Fruit fly (Drosophila melanogaster) whole organism, embryonic: ENCODE results near the gene CG17549.

Experiments used
- Atf3 ChIP-seq: fragments of 200-800 bp; sonication (Bioruptor generic); optimal IDR thresholded peaks from 3 replicates; lab custom pipeline; 2016; ENCODE audit warnings: missing biosample characterization, missing genetic modification characterization
- Awh ChIP-seq: fragments of 200-800 bp; sonication (Bioruptor generic); IDR thresholded peaks from 2 replicates; pipeline ENCODE4, ENCODE4 v1.3.6; 2022; ENCODE audit warnings: missing biosample characterization, missing genetic modification characterization
- BtbVII ChIP-seq: fragments of 200-800 bp; sonication (Bioruptor generic); optimal IDR thresholded peaks from 3 replicates; lab custom pipeline; 2017; ENCODE audit warnings: missing biosample characterization, mild to moderate bottlenecking, missing genetic modification characterization
- CG10267 ChIP-seq: fragments of 200-800 bp; sonication (Bioruptor generic); optimal IDR thresholded peaks from 2 replicates; lab custom pipeline; 2018; ENCODE audit warnings: missing biosample characterization, mild to moderate bottlenecking, missing genetic modification characterization, moderate library complexity
- CG10431 ChIP-seq: fragments of 200-800 bp; sonication (Bioruptor generic); optimal IDR thresholded peaks from 3 replicates; lab custom pipeline; 2018; ENCODE audit warnings: missing biosample characterization, mild to moderate bottlenecking, missing genetic modification characterization
- CG11398 ChIP-seq: fragments of 200-800 bp; sonication (Bioruptor generic); optimal IDR thresholded peaks from 2 replicates; lab custom pipeline; 2016; ENCODE audit warnings: missing biosample characterization, missing genetic modification characterization
- CG11456 ChIP-seq: fragments of 200-800 bp; sonication (Bioruptor generic); IDR thresholded peaks from 3 replicates; pipeline ENCODE4 v1.3.6; 2022; ENCODE audit warnings: missing biosample characterization, missing genetic modification characterization
- CG12236 ChIP-seq: fragments of 200-800 bp; sonication (Bioruptor generic); optimal IDR thresholded peaks from 2 replicates; lab custom pipeline; 2016; ENCODE audit warnings: missing biosample characterization, missing genetic modification characterization
- CG12299 ChIP-seq: fragments of 200-800 bp; sonication (Bioruptor generic); optimal IDR thresholded peaks from 2 replicates; lab custom pipeline; 2018; ENCODE audit warnings: missing biosample characterization, mild to moderate bottlenecking, missing genetic modification characterization
- CG1529 ChIP-seq: fragments of 200-800 bp; sonication (Bioruptor generic); optimal IDR thresholded peaks from 3 replicates; lab custom pipeline; 2018; ENCODE audit warnings: missing biosample characterization, missing genetic modification characterization
- CG1603 ChIP-seq: fragments of 200-800 bp; sonication (Bioruptor generic); optimal IDR thresholded peaks from 2 replicates; lab custom pipeline; 2019; ENCODE audit warnings: missing biosample characterization, mild to moderate bottlenecking, missing genetic modification characterization, moderate library complexity
- CG17361 ChIP-seq: fragments of 200-800 bp; sonication (Bioruptor generic); IDR thresholded peaks from 3 replicates; pipeline ENCODE4 v1.3.6; 2022; ENCODE audit warnings: missing biosample characterization, missing genetic modification characterization
- CG17912 ChIP-seq: fragments of 200-800 bp; sonication (Bioruptor generic); optimal IDR thresholded peaks from 2 replicates; lab custom pipeline; 2018; ENCODE audit warnings: missing biosample characterization, mild to moderate bottlenecking, missing genetic modification characterization
- CG3838 ChIP-seq: fragments of 200-800 bp; sonication (Bioruptor generic); optimal IDR thresholded peaks from 3 replicates; lab custom pipeline; 2016; ENCODE audit warnings: missing biosample characterization, missing genetic modification characterization
- CG4820 ChIP-seq: fragments of 200-800 bp; sonication (Bioruptor generic); optimal IDR thresholded peaks from 3 replicates; lab custom pipeline; 2016; ENCODE audit warnings: missing biosample characterization, missing genetic modification characterization
- CG5953 ChIP-seq: fragments of 200-800 bp; sonication (Bioruptor generic); IDR thresholded peaks from 2 replicates; pipeline ENCODE4 v1.3.6; 2022; ENCODE audit warnings: missing biosample characterization, missing genetic modification characterization
- CG6683 ChIP-seq: fragments of 200-800 bp; sonication (Bioruptor generic); optimal IDR thresholded peaks from 2 replicates; lab custom pipeline; 2017; ENCODE audit warnings: missing biosample characterization, mild to moderate bottlenecking, missing genetic modification characterization, missing genetic modification reagents
- CG7963 ChIP-seq: fragments of 200-800 bp; sonication (Bioruptor generic); IDR thresholded peaks from 3 replicates; pipeline ENCODE4 v1.3.6; 2022; ENCODE audit warnings: missing biosample characterization, missing genetic modification characterization; ENCODE audit not compliant: partially characterized antibody
- CG9437 ChIP-seq: fragments of 200-800 bp; sonication (Bioruptor generic); optimal IDR thresholded peaks from 2 replicates; lab custom pipeline; 2018; ENCODE audit warnings: missing biosample characterization, mild to moderate bottlenecking, missing genetic modification characterization
- CHES-1-like ChIP-seq: fragments of 200-800 bp; sonication (Bioruptor generic); optimal IDR thresholded peaks from 2 replicates; lab custom pipeline; 2016; ENCODE audit warnings: missing biosample characterization, missing genetic modification characterization
- D19B ChIP-seq: fragments of 200-800 bp; sonication (Bioruptor generic); optimal IDR thresholded peaks from 2 replicates; lab custom pipeline; 2017; ENCODE audit warnings: missing biosample characterization, mild to moderate bottlenecking, missing genetic modification characterization
- Deaf1 ChIP-seq: fragments of 200-800 bp; optimal IDR thresholded peaks from 3 replicates; lab custom pipeline; 2019; ENCODE audit warnings: missing biosample characterization, mild to moderate bottlenecking, missing genetic modification characterization, moderate library complexity
- Doc2 ChIP-seq: fragments of 200-800 bp; sonication (Bioruptor generic); IDR thresholded peaks from 2 replicates; pipeline ENCODE4 v1.3.6; 2022; ENCODE audit warnings: missing biosample characterization, missing genetic modification characterization
- Dref ChIP-seq: fragments of 200-800 bp; sonication (Bioruptor generic); IDR thresholded peaks from 2 replicates; pipeline ENCODE4 v1.3.6; 2022; ENCODE audit warnings: missing biosample characterization, missing genetic modification characterization
- HLH54F ChIP-seq: fragments of 200-800 bp; sonication (Bioruptor generic); optimal IDR thresholded peaks from 3 replicates; lab custom pipeline; 2016; ENCODE audit warnings: missing biosample characterization, missing genetic modification characterization
- Hand ChIP-seq: fragments of 200-800 bp; sonication (Bioruptor generic); optimal IDR thresholded peaks from 2 replicates; lab custom pipeline; 2017; ENCODE audit warnings: mild to moderate bottlenecking, missing biosample characterization, missing genetic modification reagents, missing genetic modification characterization
- Hmx ChIP-seq: fragments of 200-800 bp; sonication (Bioruptor generic); optimal IDR thresholded peaks from 2 replicates; lab custom pipeline; 2016; ENCODE audit warnings: missing biosample characterization, missing genetic modification characterization
- Hr78 ChIP-seq, 2 experiments: fragments of 200-800 bp in 1 of 2; fragments of >200 bp in 1 of 2; sonication (Bioruptor generic) in 1 of 2; optimal IDR thresholded peaks; 2 replicates each; lab custom pipeline; 2017 to 2019; ENCODE audit warnings: missing biosample characterization in 2 of 2, missing genetic modification characterization in 2 of 2, mild to moderate bottlenecking in 1 of 2, moderate library complexity in 1 of 2
- Myb ChIP-seq: fragments of 200-800 bp; sonication (Bioruptor generic); optimal IDR thresholded peaks from 2 replicates; lab custom pipeline; 2016; ENCODE audit warnings: missing biosample characterization, missing genetic modification characterization
- Poxn ChIP-seq: fragments of 200-800 bp; sonication (Bioruptor generic); IDR thresholded peaks from 2 replicates; pipeline ENCODE4 v1.3.6; 2022; ENCODE audit warnings: missing biosample characterization, missing genetic modification characterization
- ara ChIP-seq: fragments of 200-800 bp; sonication (Bioruptor generic); IDR thresholded peaks from 2 replicates; pipeline ENCODE4 v1.3.6; 2022; ENCODE audit warnings: missing biosample characterization, missing genetic modification characterization
- az2 ChIP-seq: fragments of 200-800 bp; sonication (Bioruptor generic); optimal IDR thresholded peaks from 3 replicates; lab custom pipeline; 2016; ENCODE audit warnings: missing biosample characterization, missing genetic modification characterization
- ci ChIP-seq: fragments of 200-800 bp; sonication (Bioruptor generic); IDR thresholded peaks from 3 replicates; pipeline ENCODE4 v1.3.6; 2022; ENCODE audit warnings: missing biosample characterization, missing genetic modification characterization
- crc ChIP-seq: fragments of 200-800 bp; sonication (Bioruptor generic); optimal IDR thresholded peaks from 2 replicates; lab custom pipeline; 2016; ENCODE audit warnings: missing biosample characterization, missing genetic modification characterization
- cwo ChIP-seq: fragments of 200-800 bp; sonication (Bioruptor generic); optimal IDR thresholded peaks from 3 replicates; lab custom pipeline; 2017; ENCODE audit warnings: missing biosample characterization, missing genetic modification characterization, mild to moderate bottlenecking, moderate library complexity, missing genetic modification reagents
- danr ChIP-seq: fragments of 200-800 bp; sonication (Bioruptor generic); IDR thresholded peaks from 2 replicates; pipeline ENCODE4 v1.3.6; 2022; ENCODE audit warnings: missing biosample characterization, missing genetic modification characterization
- fru ChIP-seq: fragments of >200 bp; optimal IDR thresholded peaks from 2 replicates; lab custom pipeline; 2017
- ind ChIP-seq: fragments of 200-800 bp; sonication (Bioruptor generic); optimal IDR thresholded peaks from 3 replicates; lab custom pipeline; 2016; ENCODE audit warnings: missing biosample characterization, missing genetic modification characterization
- insv ChIP-seq, 2 experiments: fragments of 200-800 bp; sonication (Bioruptor generic); optimal IDR thresholded peaks; 3 replicates each; lab custom pipeline; 2016 to 2018; ENCODE audit warnings: missing biosample characterization in 2 of 2, missing genetic modification characterization in 2 of 2
- nerfin-1 ChIP-seq: fragments of 200-800 bp; sonication (Bioruptor generic); optimal IDR thresholded peaks from 3 replicates; lab custom pipeline; 2019; ENCODE audit warnings: missing biosample characterization, mild to moderate bottlenecking, missing genetic modification characterization, moderate library complexity
- oc ChIP-seq: fragments of 200-800 bp; sonication (Bioruptor generic); optimal IDR thresholded peaks from 2 replicates; lab custom pipeline; 2018; ENCODE audit warnings: missing biosample characterization, mild to moderate bottlenecking, missing genetic modification characterization, moderate library complexity
- odd ChIP-seq: fragments of 200-800 bp; sonication (Bioruptor generic); optimal IDR thresholded peaks from 2 replicates; lab custom pipeline; 2017; ENCODE audit warnings: missing biosample characterization, mild to moderate bottlenecking, missing genetic modification characterization
- pita ChIP-seq: fragments of 200-800 bp; sonication (Bioruptor generic); optimal IDR thresholded peaks from 2 replicates; lab custom pipeline; 2017; ENCODE audit warnings: missing biosample characterization, mild to moderate bottlenecking, missing genetic modification characterization
- prd ChIP-seq, 3 experiments: fragments of >200 bp in 2 of 3; fragments of 200-800 bp in 1 of 3; sonication (Bioruptor generic) in 1 of 3; optimal IDR thresholded peaks in 2 of 3; IDR thresholded peaks in 1 of 3; 2 replicates in 2 of 3; 3 replicates in 1 of 3; pipeline versions ENCODE4 v1.3.6 to Lab custom; 2017 to 2022; ENCODE audit warnings: missing biosample characterization in 1 of 3, missing genetic modification characterization in 1 of 3
- ranshi ChIP-seq: fragments of 200-800 bp; sonication (Bioruptor generic); IDR thresholded peaks from 2 replicates; pipeline ENCODE4 v1.3.6; 2022; ENCODE audit warnings: missing biosample characterization, missing genetic modification characterization
- run ChIP-seq: fragments of 200-800 bp; sonication (Bioruptor generic); optimal IDR thresholded peaks from 3 replicates; lab custom pipeline; 2018; ENCODE audit warnings: missing biosample characterization, mild to moderate bottlenecking, missing genetic modification characterization
- trem ChIP-seq: fragments of 200-800 bp; optimal IDR thresholded peaks from 3 replicates; lab custom pipeline; 2019; ENCODE audit warnings: missing biosample characterization, mild to moderate bottlenecking, missing genetic modification characterization, moderate library complexity
- unc-4 ChIP-seq: fragments of 200-800 bp; sonication (Bioruptor generic); IDR thresholded peaks from 2 replicates; pipeline ENCODE4 v1.3.6; 2022; ENCODE audit warnings: missing biosample characterization, missing genetic modification characterization; ENCODE audit not compliant: partially characterized antibody
- usp ChIP-seq: fragments of >200 bp; optimal IDR thresholded peaks from 2 replicates; lab custom pipeline; 2017; ENCODE audit warnings: missing biosample characterization, missing genetic modification characterization

The CG17549 gene

dm6 chr2L:19397617-19398316 lies 7.9 kb upstream of the CG17549 start (continued):
- TF ChIP-seq Awh (GFP tag; lab: Robert Waterston, UW), result no peak
- TF ChIP-seq CG1603, result peak; percentile 13
- no peak for TF ChIP-seq Hr78 (GFP tag; optimal IDR thresholded peaks at IDR 0.05; lab: Kevin White, UChicago)
- no peak for TF ChIP-seq unc-4 (GFP tag; lab: Robert Waterston, UW)
- peak; percentile 51; the same call in 2 of the 3 replicates for TF ChIP-seq CG17361 (GFP tag; lab: Robert Waterston, UW)
- TF ChIP-seq trem (tag; lab: Kevin White, UChicago), result no peak
- TF ChIP-seq ranshi (GFP tag; lab: Robert Waterston, UW), result no peak
- no peak for TF ChIP-seq CG6683 (GFP tag; lab: Kevin White, UChicago)
- TF ChIP-seq danr (GFP tag; lab: Robert Waterston, UW), result no peak
- TF ChIP-seq CG12236 (GFP tag; lab: Kevin White, UChicago), result no peak
- no peak for TF ChIP-seq Hand
- TF ChIP-seq az2 (GFP tag; lab: Kevin White, UChicago), result peak; percentile 16
- TF ChIP-seq Hmx (GFP tag; lab: Kevin White, UChicago), result peak; percentile 26
- no peak for TF ChIP-seq Doc2
- TF ChIP-seq Atf3 (GFP tag; lab: Kevin White, UChicago), result no peak
- peak; percentile 17 for TF ChIP-seq Deaf1
- TF ChIP-seq, all 482 proteins: peak for 81

DNA sequence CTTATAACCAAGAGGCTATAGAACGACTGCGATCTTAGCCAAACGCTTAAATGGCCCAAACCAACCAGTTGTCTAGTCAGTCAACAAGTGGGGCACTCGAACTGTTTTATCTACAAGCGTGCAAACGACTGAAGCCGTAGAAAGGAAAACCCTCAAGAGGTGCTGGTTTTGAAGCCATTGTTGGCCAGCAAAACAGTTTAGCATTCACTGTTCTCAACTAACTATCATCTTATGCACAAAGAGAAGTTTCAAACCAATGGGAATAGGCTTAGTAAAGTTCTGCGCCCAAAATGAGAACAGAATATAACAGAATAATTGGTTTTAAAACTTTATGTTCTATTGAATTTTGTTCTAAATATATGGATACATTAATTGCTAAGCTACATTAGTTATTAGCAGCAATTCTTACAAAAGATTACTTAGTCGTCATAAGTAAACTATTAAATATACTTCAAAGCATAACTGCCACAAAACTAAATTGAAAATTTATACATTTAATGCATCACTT lies 3.9 kb upstream of the CG17549 start, which contains the start of gene CG31798:
Gene CG31798 (plus strand): TSS at position 458 of the 508 bp plus-strand sequence.
- no peak for TF ChIP-seq usp (GFP tag; lab: Kevin White, UChicago)
- peak; percentile 84 for TF ChIP-seq pita
- TF ChIP-seq CHES-1-like (GFP tag; lab: Kevin White, UChicago), result no peak
- peak; percentile 18; the same call in 1 of the 3 replicates for TF ChIP-seq ci (GFP tag; lab: Robert Waterston, UW)
- no peak for TF ChIP-seq nerfin-1 (tag; lab: Kevin White, UChicago)
- no peak for TF ChIP-seq crc (GFP tag; lab: Kevin White, UChicago)
- TF ChIP-seq CG4820 (GFP tag; lab: Kevin White, UChicago), result no peak
- no peak for TF ChIP-seq D19B (GFP tag; lab: Kevin White, UChicago)
- no peak for TF ChIP-seq run (tag; lab: Kevin White, UChicago)
- TF ChIP-seq CG10431 (GFP tag; lab: Kevin White, UChicago), result no peak
- no peak for TF ChIP-seq CG9437 (GFP tag; lab: Kevin White, UChicago)
- TF ChIP-seq CG11456, result no peak
- TF ChIP-seq CG7963 (GFP tag; lab: Robert Waterston, UW), result peak; percentile 11; the same call in 1 of the 3 replicates
- no peak for TF ChIP-seq CG12299
- no peak for TF ChIP-seq odd (GFP tag; lab: Kevin White, UChicago)
- TF ChIP-seq Myb, result no peak
- no peak for TF ChIP-seq CG11398 (GFP tag; lab: Kevin White, UChicago)
- no peak for TF ChIP-seq cwo (GFP tag; lab: Kevin White, UChicago)
- no peak for TF ChIP-seq oc (tag; lab: Kevin White, UChicago)
- TF ChIP-seq CG5953, result no peak
- TF ChIP-seq ind (GFP tag; lab: Kevin White, UChicago), result no peak
- no peak for TF ChIP-seq HLH54F (GFP tag; lab: Kevin White, UChicago)
- TF ChIP-seq CG3838 (GFP tag; lab: Kevin White, UChicago), result no peak
- TF ChIP-seq BtbVII (GFP tag; lab: Kevin White, UChicago), result no peak
- no peak for TF ChIP-seq CG1529
- TF ChIP-seq insv (GFP tag; optimal IDR thresholded peaks at IDR 0.05; lab: Kevin White, UChicago), result no peak
- TF ChIP-seq CG17912, result no peak
- TF ChIP-seq fru (lab: Kevin White, UChicago), result no peak
- TF ChIP-seq prd (optimal IDR thresholded peaks at IDR 0.05; lab: Kevin White, UChicago), result no peak
- TF ChIP-seq prd (GFP tag; IDR thresholded peaks at IDR 0.05; lab: Robert Waterston, UW), result no peak
- TF ChIP-seq Poxn, result no peak
- TF ChIP-seq Hmx (GFP tag; lab: Kevin White, UChicago), result no peak
- TF ChIP-seq Dref (GFP tag; lab: Robert Waterston, UW), result 0 out of 2 replicates have a peak, but pooled peaks have one; percentile 9
- no peak for TF ChIP-seq ara (GFP tag; lab: Robert Waterston, UW)
- no peak for TF ChIP-seq CG10267 (tag; lab: Kevin White, UChicago)
